Worm (Caenorhabditis elegans) whole organism, L2 larva: ENCODE data around the gene K09F6.13.
"Not testable (repeated sequence)": the region's sequence is repeated elsewhere in the genome, so short reads cannot be mapped to it uniquely, and the experiment has no call there.

Experiments
- F13H6.1 ChIP-seq: sonication (generic microtip); optimal IDR thresholded peaks from 2 replicates; lab custom pipeline; 2016; ENCODE audit warnings: missing genetic modification characterization, missing compliant biosample characterization
- Y55F3AM.14 ChIP-seq: fragments of 200-800 bp; sonication (Bioruptor generic); optimal IDR thresholded peaks from 2 replicates; lab custom pipeline; 2018; ENCODE audit warnings: mild to moderate bottlenecking, missing genetic modification characterization, missing compliant biosample characterization
- alr-1 ChIP-seq: fragments of 150-350 bp; optimal IDR thresholded peaks from 2 replicates; lab custom pipeline; 2014; ENCODE audit warnings: missing biosample characterization, missing genetic modification characterization
- aly-2 ChIP-seq: fragments of 150-350 bp; optimal IDR thresholded peaks from 2 replicates; lab custom pipeline; 2014; ENCODE audit warnings: missing biosample characterization, missing genetic modification characterization
- ama-1 ChIP-seq: fragments of 150-350 bp; optimal IDR thresholded peaks from 2 replicates; lab custom pipeline; 2018; ENCODE audit warnings: inconsistent platforms
- ceh-16 ChIP-seq: fragments of 150-350 bp; optimal IDR thresholded peaks from 2 replicates; lab custom pipeline; 2014; ENCODE audit warnings: missing biosample characterization, missing genetic modification characterization
- dmd-4 ChIP-seq: sonication (generic microtip); optimal IDR thresholded peaks from 2 replicates; lab custom pipeline; 2017; ENCODE audit warnings: missing biosample characterization, missing genetic modification characterization
- elt-1 ChIP-seq: fragments of 150-350 bp; optimal IDR thresholded peaks from 2 replicates; lab custom pipeline; 2014; ENCODE audit warnings: missing biosample characterization, missing genetic modification characterization
- elt-3 ChIP-seq: sonication (generic microtip); optimal IDR thresholded peaks from 2 replicates; lab custom pipeline; 2017; ENCODE audit warnings: missing biosample characterization, missing genetic modification characterization
- gmeb-1 ChIP-seq: fragments of 150-350 bp; optimal IDR thresholded peaks from 2 replicates; lab custom pipeline; 2014; ENCODE audit warnings: missing biosample characterization, missing genetic modification characterization
- lin-11 ChIP-seq: fragments of 150-350 bp; sonication (generic microtip); optimal IDR thresholded peaks from 2 replicates; lab custom pipeline; 2014; ENCODE audit warnings: missing biosample characterization, missing genetic modification characterization, inconsistent platforms, mixed read lengths
- lin-13 ChIP-seq: fragments of 150-350 bp; optimal IDR thresholded peaks from 2 replicates; lab custom pipeline; 2014; ENCODE audit warnings: missing biosample characterization, missing genetic modification reagents, missing genetic modification characterization
- lin-39 ChIP-seq: fragments of 150-350 bp; optimal IDR thresholded peaks from 2 replicates; lab custom pipeline; 2014; ENCODE audit warnings: missing biosample characterization, missing genetic modification reagents, missing genetic modification characterization
- lsy-2 ChIP-seq, 2 experiments: fragments of 150-350 bp in 1 of 2; sonication (generic microtip) in 1 of 2; optimal IDR thresholded peaks; 2 replicates each; lab custom pipeline; 2014 to 2017; ENCODE audit warnings: missing biosample characterization in 2 of 2, missing genetic modification characterization in 2 of 2
- mdl-1 ChIP-seq, 2 experiments: fragments of 150-350 bp in 1 of 2; sonication (generic microtip) in 1 of 2; optimal IDR thresholded peaks; 2 replicates each; lab custom pipeline; 2017; ENCODE audit warnings: missing biosample characterization in 2 of 2, missing genetic modification characterization in 2 of 2
- nhr-11 ChIP-seq: fragments of 150-350 bp; optimal IDR thresholded peaks from 2 replicates; lab custom pipeline; 2014; ENCODE audit warnings: missing biosample characterization, missing genetic modification characterization
- nhr-12 ChIP-seq: fragments of 150-350 bp; optimal IDR thresholded peaks from 2 replicates; lab custom pipeline; 2014; ENCODE audit warnings: missing biosample characterization, missing genetic modification characterization
- nhr-129 ChIP-seq: fragments of 150-350 bp; optimal IDR thresholded peaks from 2 replicates; lab custom pipeline; 2014; ENCODE audit warnings: missing biosample characterization, missing genetic modification characterization
- nhr-21 ChIP-seq: fragments of 150-350 bp; optimal IDR thresholded peaks from 2 replicates; lab custom pipeline; 2014; ENCODE audit warnings: missing biosample characterization, missing genetic modification characterization
- nhr-23 ChIP-seq: fragments of 150-350 bp; optimal IDR thresholded peaks from 2 replicates; lab custom pipeline; 2014; ENCODE audit warnings: missing biosample characterization, missing genetic modification reagents, missing genetic modification characterization
- nhr-237 ChIP-seq: fragments of 150-350 bp; optimal IDR thresholded peaks from 2 replicates; lab custom pipeline; 2014; ENCODE audit warnings: missing biosample characterization, missing genetic modification characterization
- nhr-77 ChIP-seq: fragments of 150-350 bp; optimal IDR thresholded peaks from 2 replicates; lab custom pipeline; 2014; ENCODE audit warnings: missing biosample characterization, missing genetic modification characterization
- peb-1 ChIP-seq: fragments of 150-350 bp; optimal IDR thresholded peaks from 2 replicates; lab custom pipeline; 2014; ENCODE audit warnings: missing biosample characterization, missing genetic modification characterization
- sem-4 ChIP-seq: fragments of 150-350 bp; optimal IDR thresholded peaks from 2 replicates; lab custom pipeline; 2014; ENCODE audit warnings: missing biosample characterization, missing genetic modification reagents, missing genetic modification characterization
- skn-1 ChIP-seq: sonication (generic microtip); optimal IDR thresholded peaks from 2 replicates; lab custom pipeline; 2017; ENCODE audit warnings: missing biosample characterization, missing genetic modification characterization
- sma-9 ChIP-seq, 2 experiments: fragments of 150-350 bp in 1 of 2; sonication (generic microtip) in 1 of 2; optimal IDR thresholded peaks; 2 replicates each; lab custom pipeline; 2014 to 2016; ENCODE audit warnings: missing genetic modification characterization in 2 of 2, mild to moderate bottlenecking in 1 of 2, missing biosample characterization in 1 of 2, missing compliant biosample characterization in 1 of 2, missing genetic modification reagents in 1 of 2, moderate library complexity in 1 of 2
- snpc-4 ChIP-seq: fragments of 150-350 bp; optimal IDR thresholded peaks from 2 replicates; lab custom pipeline; 2014; ENCODE audit warnings: missing biosample characterization, missing genetic modification characterization
- unc-39 ChIP-seq: fragments of 150-350 bp; optimal IDR thresholded peaks from 2 replicates; lab custom pipeline; 2014; ENCODE audit warnings: missing biosample characterization, missing genetic modification characterization
- unc-55 ChIP-seq: fragments of 150-350 bp; sonication (generic microtip); optimal IDR thresholded peaks from 3 replicates; lab custom pipeline; 2014; ENCODE audit warnings: missing biosample characterization, missing genetic modification reagents, missing genetic modification characterization
- unc-62 ChIP-seq: fragments of 150-350 bp; optimal IDR thresholded peaks from 2 replicates; lab custom pipeline; 2014; ENCODE audit warnings: missing biosample characterization, missing genetic modification reagents, missing genetic modification characterization
- zag-1 ChIP-seq: fragments of 150-350 bp; optimal IDR thresholded peaks from 2 replicates; lab custom pipeline; 2014; ENCODE audit warnings: missing biosample characterization, missing genetic modification characterization

Gene K09F6.13

ce11 chrII:2288798-2289197, at the start of gene K09F6.13, which contains the start of gene K09F6.10:
Gene K09F6.13, plus strand, starts transcription at chrII:2289114.
Gene K09F6.10, minus strand, starts transcription at chrII:2288883.
- TF ChIP-seq alr-1 (tag; lab: Kevin White, UChicago), result no peak
- TF ChIP-seq snpc-4, result no peak
- TF ChIP-seq nhr-237 (tag; lab: Kevin White, UChicago), result no peak
- TF ChIP-seq unc-55 (GFP tag; lab: Kevin White, UChicago), result peak; percentile 25
- no peak for TF ChIP-seq lin-11 (tag; lab: Kevin White, UChicago)
- no peak for TF ChIP-seq lin-39
- no peak for TF ChIP-seq nhr-21
- TF ChIP-seq nhr-12 (tag; lab: Kevin White, UChicago), result no peak
- no peak for TF ChIP-seq aly-2 (tag; lab: Kevin White, UChicago)
- peak; percentile 17 for TF ChIP-seq sma-9 (GFP tag; optimal IDR thresholded peaks at IDR 0.05; lab: Kevin White, UChicago)
- no peak for TF ChIP-seq sma-9 (tag; optimal IDR thresholded peaks at IDR 0.05; lab: Kevin White, UChicago)
- no peak for TF ChIP-seq skn-1 (tag; lab: Kevin White, UChicago)

DNA sequence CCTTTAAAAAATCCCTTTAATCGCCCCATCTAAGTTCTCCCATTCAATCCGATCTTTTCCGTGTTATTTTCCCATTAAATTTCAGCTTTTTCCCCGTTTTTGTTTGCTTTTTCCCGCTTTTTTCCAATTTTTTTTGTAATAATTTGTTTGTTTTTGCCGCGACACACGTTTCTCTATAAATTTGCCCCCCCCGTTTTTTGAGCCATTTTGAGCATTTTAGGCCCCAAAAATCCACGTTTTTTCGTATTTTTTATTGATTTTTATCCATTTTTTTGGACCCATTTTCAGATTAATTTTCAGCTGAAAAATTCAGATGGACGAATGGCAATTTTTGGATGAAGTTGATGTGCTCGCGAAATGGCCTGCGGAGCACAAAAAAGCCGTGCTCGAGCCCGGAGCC, 45.6 kb upstream of the K09F6.13 start, which contains the start of gene F54A3.2:
Gene F54A3.2, plus strand, starts transcription at position 301 of the 400 bp plus-strand sequence.
- TF ChIP-seq aly-2 (tag; lab: Kevin White, UChicago) (no peak), sma-9 (GFP tag; optimal IDR thresholded peaks at IDR 0.05; lab: Kevin White, UChicago) (no peak), sma-9 (tag; optimal IDR thresholded peaks at IDR 0.05; lab: Kevin White, UChicago) (no peak), elt-1 (tag; lab: Kevin White, UChicago) (no peak), lin-13 (GFP tag; lab: Kevin White, UChicago) (no peak), sem-4 (tag; lab: Kevin White, UChicago) (no peak), gmeb-1 (tag; lab: Kevin White, UChicago) (no peak), zag-1 (tag; lab: Kevin White, UChicago) (no peak), alr-1 (tag; lab: Kevin White, UChicago) (no peak), nhr-129 (tag; lab: Kevin White, UChicago) (no peak)

DNA sequence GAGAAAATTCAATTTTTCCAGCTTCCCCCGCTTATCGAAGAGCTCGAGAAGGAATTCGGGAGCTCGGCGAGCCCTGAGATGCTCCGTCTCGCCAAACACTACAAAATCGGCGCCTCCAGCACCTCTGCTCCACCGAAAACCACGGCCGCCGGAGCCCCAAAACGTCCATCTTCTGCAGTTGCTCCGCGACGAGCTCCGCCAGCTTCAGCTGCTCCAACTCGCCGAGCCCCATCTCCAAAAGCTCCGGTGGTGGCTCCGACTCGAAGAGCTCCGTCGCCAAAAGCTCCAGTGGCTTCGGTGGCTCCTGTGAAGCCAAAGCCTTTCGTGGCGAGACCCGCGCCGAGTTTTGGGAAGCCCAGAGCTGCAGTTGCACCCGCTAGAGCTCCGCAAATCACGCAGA, 37.3 kb upstream of the K09F6.13 start:
- TF ChIP-seq ceh-16 (tag; lab: Kevin White, UChicago), result no peak
- TF ChIP-seq peb-1 (tag; lab: Kevin White, UChicago), result no peak
- TF ChIP-seq lin-13 (GFP tag; lab: Kevin White, UChicago), result no peak
- no peak for TF ChIP-seq nhr-237 (tag; lab: Kevin White, UChicago)
- no peak for TF ChIP-seq nhr-12 (tag; lab: Kevin White, UChicago)
- no peak for TF ChIP-seq F13H6.1 (tag; lab: Kevin White, UChicago)
- no peak for TF ChIP-seq unc-62 (GFP tag; lab: Kevin White, UChicago)
- TF ChIP-seq unc-55 (GFP tag; lab: Kevin White, UChicago), result no peak
- TF ChIP-seq lsy-2 (tag; optimal IDR thresholded peaks at IDR 0.05; lab: Kevin White, UChicago), result no peak

- TF ChIP-seq unc-62 (GFP tag; lab: Kevin White, UChicago) (no peak), nhr-77 (tag; lab: Kevin White, UChicago) (no peak), unc-39 (tag; lab: Kevin White, UChicago) (no peak), nhr-23 (tag; lab: Kevin White, UChicago) (no peak), skn-1 (tag; lab: Kevin White, UChicago) (no peak), nhr-11 (tag; lab: Kevin White, UChicago) (no peak), nhr-237 (tag; lab: Kevin White, UChicago) (no peak), gmeb-1 (tag; lab: Kevin White, UChicago) (no peak), elt-1 (tag; lab: Kevin White, UChicago) (no peak), elt-3 (tag; lab: Kevin White, UChicago) (no peak), aly-2 (tag; lab: Kevin White, UChicago) (no peak), ama-1 (lab: Kevin White, UChicago) (no peak), Y55F3AM.14 (GFP tag; lab: Kevin White, UChicago) (no peak), mdl-1 (tag; optimal IDR thresholded peaks at IDR 0.05; lab: Kevin White, UChicago) (no peak), dmd-4 (tag; lab: Kevin White, UChicago) (no peak)
Observed at ce11 chrII:2253676-2254075, 35.2 kb upstream of the K09F6.13 start.

DNA sequence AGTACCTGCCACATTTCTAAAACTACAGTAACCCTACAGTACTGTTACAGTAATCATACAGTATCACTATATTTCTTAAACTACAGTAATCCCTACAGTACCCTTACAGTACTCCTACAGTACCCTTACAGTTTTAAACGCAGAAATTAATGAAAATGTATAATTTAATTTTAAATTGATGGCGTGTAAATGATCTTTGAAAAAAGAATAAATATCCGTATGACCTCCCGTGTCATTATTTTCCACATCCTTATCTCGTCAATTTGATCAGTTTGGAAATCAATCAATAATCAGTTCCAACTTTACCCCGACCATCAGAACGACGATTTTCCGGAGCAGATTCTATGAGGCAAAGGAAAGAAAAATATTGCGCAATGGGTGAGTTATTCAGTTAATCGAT, 34.1 kb upstream of the K09F6.13 start, which contains the start of gene K09F6.3:
Gene K09F6.3, plus strand, starts transcription at position 301 of the 400 bp plus-strand sequence.
- not testable (repeated sequence) for TF ChIP-seq nhr-11, gmeb-1, elt-3 (tag; lab: Kevin White, UChicago)
